Fruit fly (Drosophila melanogaster) whole organism: ENCODE results near the gene CG4229.

Experiments
- Dll ChIP-seq: fragments of >200 bp; optimal IDR thresholded peaks from 2 replicates; lab custom pipeline; 2017
- EcR ChIP-seq, 2 experiments: fragments of >200 bp; optimal IDR thresholded peaks; 2 replicates each; lab custom pipeline; 2017; ENCODE audit warnings: missing biosample characterization in 2 of 2, missing genetic modification characterization in 2 of 2, missing genetic modification reagents in 2 of 2
- psq ChIP-seq: fragments of >200 bp; optimal IDR thresholded peaks from 2 replicates; lab custom pipeline; 2017
- usp ChIP-seq: fragments of >200 bp; optimal IDR thresholded peaks from 2 replicates; lab custom pipeline; 2017; ENCODE audit warnings: missing biosample characterization, missing genetic modification characterization, mixed read lengths

DNA sequence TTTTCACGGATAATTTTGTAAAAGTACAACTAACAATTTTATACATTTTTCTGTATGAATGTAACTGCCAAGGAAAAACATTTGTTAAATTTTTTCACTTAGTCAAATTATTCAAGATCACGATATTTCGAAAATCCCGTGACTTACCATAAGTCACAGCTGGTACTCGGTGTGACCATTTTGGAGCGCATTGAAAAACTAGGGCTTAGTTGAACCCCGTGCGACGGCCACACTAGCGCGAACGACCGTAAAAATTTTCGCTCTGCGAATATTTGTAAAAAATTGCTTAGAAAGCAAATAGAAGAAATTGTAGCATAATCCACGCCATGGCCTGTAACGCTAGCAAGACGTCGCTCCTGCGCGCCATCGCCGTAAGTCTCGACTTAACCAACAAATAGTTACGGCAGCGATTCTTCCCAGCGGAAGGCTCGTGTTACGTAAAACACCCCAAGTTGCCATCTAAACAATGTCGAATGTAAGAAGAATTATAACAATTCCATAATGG lies 27.5 kb downstream of the CG4229 start, which contains the start of gene UQCR-C2:
- TF ChIP-seq EcR (GFP tag; optimal IDR thresholded peaks at IDR 0.05; lab: Kevin White, UChicago) (no peak), usp (GFP tag; lab: Kevin White, UChicago) (no peak), Dll (lab: Kevin White, UChicago) (no peak), psq (lab: Kevin White, UChicago) (no peak)
